Fruit fly (Drosophila melanogaster) whole organism, embryonic: ENCODE results near the gene RPA1.

Experiments used
- B-H2 ChIP-seq: fragments of 200-800 bp; sonication (Bioruptor generic); optimal IDR thresholded peaks from 2 replicates; lab custom pipeline; 2018; ENCODE audit warnings: missing biosample characterization, mild to moderate bottlenecking, missing genetic modification characterization
- Bdp1 ChIP-seq: fragments of 200-800 bp; sonication (Bioruptor generic); optimal IDR thresholded peaks from 3 replicates; lab custom pipeline; 2016; ENCODE audit warnings: missing biosample characterization, missing genetic modification characterization
- BtbVII ChIP-seq: fragments of 200-800 bp; sonication (Bioruptor generic); optimal IDR thresholded peaks from 3 replicates; lab custom pipeline; 2017; ENCODE audit warnings: missing biosample characterization, mild to moderate bottlenecking, missing genetic modification characterization
- Bteb2 ChIP-seq: fragments of 200-800 bp; sonication (Bioruptor generic); optimal IDR thresholded peaks from 2 replicates; lab custom pipeline; 2016; ENCODE audit warnings: missing biosample characterization, missing genetic modification characterization
- CG10209 ChIP-seq: fragments of 200-800 bp; sonication (Bioruptor generic); optimal IDR thresholded peaks from 3 replicates; lab custom pipeline; 2017; ENCODE audit warnings: missing biosample characterization, mild to moderate bottlenecking, missing genetic modification characterization, missing genetic modification reagents
- CG10267 ChIP-seq: fragments of 200-800 bp; sonication (Bioruptor generic); optimal IDR thresholded peaks from 2 replicates; lab custom pipeline; 2018; ENCODE audit warnings: missing biosample characterization, mild to moderate bottlenecking, missing genetic modification characterization, moderate library complexity
- CG10321 ChIP-seq: fragments of 200-800 bp; sonication (Bioruptor generic); IDR thresholded peaks from 2 replicates; pipeline ENCODE4 v1.3.6; 2022; ENCODE audit warnings: missing biosample characterization, missing genetic modification characterization
- CG10565 ChIP-seq: fragments of 200-800 bp; sonication (Bioruptor generic); optimal IDR thresholded peaks from 3 replicates; lab custom pipeline; 2016; ENCODE audit warnings: missing biosample characterization, mild to moderate bottlenecking, missing genetic modification characterization
- CG15269 ChIP-seq: fragments of 200-800 bp; sonication (Bioruptor generic); optimal IDR thresholded peaks from 2 replicates; lab custom pipeline; 2018; ENCODE audit warnings: missing biosample characterization, mild to moderate bottlenecking, missing genetic modification characterization, moderate library complexity
- CG17359 ChIP-seq: fragments of 200-800 bp; sonication (Bioruptor generic); optimal IDR thresholded peaks from 3 replicates; lab custom pipeline; 2018; ENCODE audit warnings: missing biosample characterization, mild to moderate bottlenecking, missing genetic modification characterization, moderate library complexity
- CG17385 ChIP-seq: fragments of 200-800 bp; sonication (Bioruptor generic); optimal IDR thresholded peaks from 3 replicates; lab custom pipeline; 2018; ENCODE audit warnings: missing biosample characterization, mild to moderate bottlenecking, missing genetic modification characterization
- CG1792 ChIP-seq: fragments of 200-800 bp; sonication (Bioruptor generic); optimal IDR thresholded peaks from 2 replicates; lab custom pipeline; 2016; ENCODE audit warnings: missing biosample characterization, missing genetic modification characterization
- CG1832 ChIP-seq: fragments of 200-800 bp; sonication (Bioruptor generic); optimal IDR thresholded peaks from 2 replicates; lab custom pipeline; 2017; ENCODE audit warnings: missing biosample characterization, mild to moderate bottlenecking, missing genetic modification characterization, inconsistent platforms
- CG18619 ChIP-seq: fragments of 200-800 bp; sonication (Bioruptor generic); optimal IDR thresholded peaks from 3 replicates; lab custom pipeline; 2017; ENCODE audit warnings: missing biosample characterization, mild to moderate bottlenecking, missing genetic modification characterization
- CG3065 ChIP-seq: fragments of 200-800 bp; sonication (Bioruptor generic); optimal IDR thresholded peaks from 2 replicates; lab custom pipeline; 2016; ENCODE audit warnings: missing biosample characterization, missing genetic modification characterization
- CG3726 ChIP-seq: fragments of 200-800 bp; sonication (Bioruptor generic); IDR thresholded peaks from 3 replicates; pipeline ENCODE4, ENCODE4 v1.3.6; 2022; ENCODE audit warnings: missing biosample characterization, missing genetic modification characterization
- CG4730 ChIP-seq: fragments of 200-800 bp; sonication (Bioruptor generic); IDR thresholded peaks from 2 replicates; pipeline ENCODE4 v1.3.6; 2022; ENCODE audit warnings: missing biosample characterization, missing genetic modification characterization
- CG7372 ChIP-seq: fragments of 200-800 bp; sonication (Bioruptor generic); IDR thresholded peaks from 2 replicates; pipeline ENCODE4 v1.3.6; 2022; ENCODE audit warnings: missing biosample characterization, missing genetic modification characterization
- CG8765 ChIP-seq: fragments of 200-800 bp; sonication (Bioruptor generic); IDR thresholded peaks from 2 replicates; pipeline ENCODE4 v1.3.6; 2022; ENCODE audit warnings: missing biosample characterization, missing genetic modification characterization
- CG9797 ChIP-seq: fragments of 200-800 bp; sonication (Bioruptor generic); optimal IDR thresholded peaks from 3 replicates; lab custom pipeline; 2018; ENCODE audit warnings: missing biosample characterization, mild to moderate bottlenecking, missing genetic modification characterization
- Ets65A ChIP-seq: fragments of 200-800 bp; sonication (Bioruptor generic); peaks from one replicate; lab custom pipeline; 2016; ENCODE audit warnings: missing biosample characterization, missing genetic modification characterization
- Fer1 ChIP-seq: fragments of 200-800 bp; sonication (Bioruptor generic); optimal IDR thresholded peaks from 2 replicates; lab custom pipeline; 2017; ENCODE audit warnings: missing biosample characterization, mild to moderate bottlenecking, missing genetic modification characterization
- Gsc ChIP-seq: fragments of 200-800 bp; sonication (Bioruptor generic); IDR thresholded peaks from 2 replicates; pipeline ENCODE4 v1.3.6; 2022; ENCODE audit warnings: missing biosample characterization, missing genetic modification characterization
- Hr39 ChIP-seq: fragments of >200 bp; optimal IDR thresholded peaks from 2 replicates; lab custom pipeline; 2017
- Kr ChIP-seq: fragments of 200-800 bp; sonication (Bioruptor generic); optimal IDR thresholded peaks from 2 replicates; lab custom pipeline; 2017; ENCODE audit warnings: missing biosample characterization, mild to moderate bottlenecking, missing genetic modification characterization
- Mrtf ChIP-seq: fragments of 200-800 bp; sonication (Bioruptor generic); IDR thresholded peaks from 3 replicates; pipeline ENCODE4 v1.3.6; 2022; ENCODE audit warnings: missing biosample characterization, missing genetic modification characterization
- Oli ChIP-seq: fragments of 200-800 bp; sonication (Bioruptor generic); optimal IDR thresholded peaks from 2 replicates; lab custom pipeline; 2018; ENCODE audit warnings: missing biosample characterization, mild to moderate bottlenecking, missing genetic modification characterization, moderate library complexity
- Pdp1 ChIP-seq, 2 experiments: fragments of 200-800 bp; sonication (Bioruptor generic); optimal IDR thresholded peaks; 3 replicates each; lab custom pipeline; 2016; ENCODE audit warnings: missing biosample characterization in 2 of 2, missing genetic modification characterization in 2 of 2, mild to moderate bottlenecking in 1 of 2, moderate library complexity in 1 of 2
- Ptx1 ChIP-seq: fragments of 200-800 bp; sonication (Bioruptor generic); IDR thresholded peaks from 2 replicates; pipeline ENCODE4 v1.3.6; 2022; ENCODE audit warnings: missing biosample characterization, missing genetic modification characterization
- Rx ChIP-seq: fragments of 200-800 bp; sonication (Bioruptor generic); IDR thresholded peaks from 2 replicates; pipeline ENCODE4 v1.3.6; 2022; ENCODE audit warnings: missing biosample characterization, missing genetic modification characterization
- Side ChIP-seq: fragments of 200-800 bp; sonication (Bioruptor generic); optimal IDR thresholded peaks from 2 replicates; lab custom pipeline; 2016; ENCODE audit warnings: missing biosample characterization, missing genetic modification characterization
- Sin3A ChIP-seq: fragments of >200 bp; optimal IDR thresholded peaks from 2 replicates; lab custom pipeline; 2018
- Six4 ChIP-seq: fragments of 200-800 bp; sonication (Bioruptor generic); optimal IDR thresholded peaks from 2 replicates; lab custom pipeline; 2016; ENCODE audit warnings: missing biosample characterization, missing genetic modification characterization
- Spps ChIP-seq: fragments of 200-800 bp; sonication (Bioruptor generic); optimal IDR thresholded peaks from 2 replicates; lab custom pipeline; 2018; ENCODE audit warnings: missing biosample characterization, mild to moderate bottlenecking, missing genetic modification characterization
- abd-A ChIP-seq: fragments of 200-800 bp; sonication (Bioruptor generic); optimal IDR thresholded peaks from 3 replicates; lab custom pipeline; 2019; ENCODE audit warnings: missing biosample characterization, mild to moderate bottlenecking, missing genetic modification characterization, moderate library complexity
- cas ChIP-seq: fragments of 200-800 bp; sonication (Bioruptor generic); IDR thresholded peaks from 2 replicates; pipeline ENCODE4 v1.3.6; 2022; ENCODE audit warnings: missing biosample characterization, missing genetic modification characterization
- chif ChIP-seq, 2 experiments: fragments of 200-800 bp; sonication (Bioruptor generic); optimal IDR thresholded peaks; 3 replicates each; lab custom pipeline; 2016; ENCODE audit warnings: missing biosample characterization in 2 of 2, missing genetic modification characterization in 2 of 2
- corto ChIP-seq: fragments of 200-800 bp; sonication (Bioruptor generic); optimal IDR thresholded peaks from 2 replicates; lab custom pipeline; 2016; ENCODE audit warnings: missing biosample characterization, mild to moderate bottlenecking, missing genetic modification characterization, moderate library complexity
- dati ChIP-seq: fragments of 200-800 bp; sonication (Bioruptor generic); IDR thresholded peaks from 2 replicates; pipeline ENCODE4 v1.3.6; 2022; ENCODE audit warnings: missing biosample characterization, missing genetic modification characterization
- fd102C ChIP-seq: fragments of 200-800 bp; sonication (Bioruptor generic); optimal IDR thresholded peaks from 2 replicates; lab custom pipeline; 2018; ENCODE audit warnings: missing biosample characterization, mild to moderate bottlenecking, missing genetic modification characterization, moderate library complexity
- gcm ChIP-seq: fragments of 200-800 bp; sonication (Bioruptor generic); optimal IDR thresholded peaks from 2 replicates; lab custom pipeline; 2019; ENCODE audit warnings: missing biosample characterization, mild to moderate bottlenecking, missing genetic modification characterization, moderate library complexity
- gsb-n ChIP-seq: fragments of 200-800 bp; sonication (Bioruptor generic); optimal IDR thresholded peaks from 3 replicates; lab custom pipeline; 2018; ENCODE audit warnings: missing biosample characterization, mild to moderate bottlenecking, missing genetic modification characterization
- inv ChIP-seq: fragments of 200-800 bp; sonication (Bioruptor generic); IDR thresholded peaks from 2 replicates; pipeline ENCODE4 v1.3.6; 2022; ENCODE audit warnings: missing biosample characterization, missing genetic modification characterization; ENCODE audit not compliant: partially characterized antibody
- rib ChIP-seq: fragments of 200-800 bp; sonication (Bioruptor generic); IDR thresholded peaks from 2 replicates; pipeline ENCODE4 v1.3.6; 2022; ENCODE audit warnings: missing biosample characterization, missing genetic modification characterization
- scrt ChIP-seq: fragments of 200-800 bp; sonication (Bioruptor generic); optimal IDR thresholded peaks from 2 replicates; lab custom pipeline; 2018; ENCODE audit warnings: missing biosample characterization, mild to moderate bottlenecking, missing genetic modification characterization, moderate library complexity
- sisA ChIP-seq: fragments of 200-800 bp; sonication (Bioruptor generic); IDR thresholded peaks from 2 replicates; pipeline ENCODE4 v1.3.6; 2022; ENCODE audit warnings: missing biosample characterization, missing genetic modification characterization
- so ChIP-seq: fragments of 200-800 bp; sonication (Bioruptor generic); IDR thresholded peaks from 3 replicates; pipeline ENCODE4 v1.3.6; 2022; ENCODE audit warnings: missing biosample characterization, missing genetic modification characterization
- trh ChIP-seq: fragments of 200-800 bp; sonication (Bioruptor generic); optimal IDR thresholded peaks from 2 replicates; lab custom pipeline; 2016; ENCODE audit warnings: missing biosample characterization, missing genetic modification characterization
- tup ChIP-seq: fragments of 200-800 bp; sonication (Bioruptor generic); optimal IDR thresholded peaks from 2 replicates; lab custom pipeline; 2016; ENCODE audit warnings: missing biosample characterization, mild to moderate bottlenecking, missing genetic modification characterization, moderate library complexity
- vfl ChIP-seq: fragments of 200-800 bp; sonication (Bioruptor generic); optimal IDR thresholded peaks from 2 replicates; lab custom pipeline; 2016; ENCODE audit warnings: missing biosample characterization, missing genetic modification characterization

Gene RPA1

DNA sequence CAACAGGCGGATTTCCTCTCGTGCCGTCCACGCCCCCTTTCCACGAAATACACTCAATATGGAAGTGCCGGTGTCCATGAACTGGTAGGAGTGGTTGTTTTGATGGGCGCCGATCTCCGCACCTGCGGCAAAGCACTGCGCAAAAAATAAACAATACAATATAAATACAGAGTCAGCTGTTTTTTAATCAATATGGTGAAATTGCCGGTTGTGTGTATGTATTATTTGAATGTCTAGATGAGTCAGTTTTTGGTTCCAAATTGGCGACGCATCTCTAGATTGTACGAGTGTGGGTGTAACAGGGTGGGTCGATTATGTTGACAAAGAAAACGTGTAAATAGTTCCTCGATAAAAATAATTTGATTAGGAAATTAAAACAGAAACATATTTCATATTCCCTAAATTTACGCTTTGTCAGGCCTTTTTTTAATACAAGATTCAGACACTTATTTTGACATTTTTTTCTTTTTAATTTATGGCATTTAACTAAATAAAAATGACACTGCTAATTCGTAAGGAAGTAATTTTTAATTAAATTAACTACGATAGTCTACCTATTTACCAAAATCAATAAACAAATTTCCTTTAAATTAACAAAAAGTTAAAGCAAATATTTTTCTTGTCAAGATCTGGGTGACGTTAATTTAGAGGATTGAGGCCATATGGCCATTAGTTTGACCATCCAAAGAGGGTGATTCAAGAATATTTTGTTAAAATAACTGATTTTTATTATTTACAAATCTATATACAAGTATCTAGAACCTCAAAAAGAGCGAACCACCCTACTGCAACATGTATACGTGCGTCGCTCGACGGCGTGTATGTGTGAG, 24.6 kb downstream of the RPA1 start (continued):
- TF ChIP-seq chif (GFP tag; optimal IDR thresholded peaks at IDR 0.05; lab: Kevin White, UChicago) (peak; percentile 73 to 75), rib (GFP tag; lab: Robert Waterston, UW) (peak; percentile 41; the same call in 1 of the 2 replicates), Fer1 (GFP tag; lab: Kevin White, UChicago) (peak; percentile 84), corto (GFP tag; lab: Kevin White, UChicago) (no peak), gsb-n (tag; lab: Kevin White, UChicago) (peak; percentile 76), cas (GFP tag; lab: Robert Waterston, UW) (no peak), sisA (GFP tag; lab: Robert Waterston, UW) (peak; percentile 32), CG17359 (tag; lab: Kevin White, UChicago) (peak; percentile 87), scrt (GFP tag; lab: Kevin White, UChicago) (peak; percentile 79), CG1792 (GFP tag; lab: Kevin White, UChicago) (no peak), dati (GFP tag; lab: Robert Waterston, UW) (peak; percentile 58), inv (GFP tag; lab: Robert Waterston, UW) (no peak), CG7372 (GFP tag; lab: Robert Waterston, UW) (peak; percentile 69), Bdp1 (GFP tag; lab: Kevin White, UChicago) (peak; percentile 59), CG9797 (GFP tag; lab: Kevin White, UChicago) (no peak), BtbVII (peak; percentile 94), CG1832 (no peak), Pdp1 (GFP tag; optimal IDR thresholded peaks at IDR 0.05; lab: Kevin White, UChicago) (peak; percentile 62 to 77), Ptx1 (GFP tag; lab: Robert Waterston, UW) (peak; percentile 75), CG8765 (GFP tag; lab: Robert Waterston, UW) (peak; percentile 49; the same call in 1 of the 2 replicates), Gsc (GFP tag; lab: Robert Waterston, UW) (no peak), Rx (GFP tag; lab: Robert Waterston, UW) (peak; percentile 60), Side (GFP tag; lab: Kevin White, UChicago) (peak; percentile 68), Kr (no peak), Mrtf (GFP tag; lab: Robert Waterston, UW) (peak; percentile 51; the same call in 1 of the 3 replicates), abd-A (tag; lab: Kevin White, UChicago) (no peak), CG4730 (GFP tag; lab: Robert Waterston, UW) (peak; percentile 32; the same call in 1 of the 2 replicates), Sin3A (lab: Kevin White, UChicago) (no peak), CG17385 (GFP tag; lab: Kevin White, UChicago) (peak; percentile 92), trh (GFP tag; lab: Kevin White, UChicago) (peak; percentile 54), so (GFP tag; lab: Robert Waterston, UW) (peak; percentile 80), Ets65A (GFP tag; lab: Kevin White, UChicago) (peak; percentile 78), Spps (tag; lab: Kevin White, UChicago) (peak; percentile 64), CG18619 (GFP tag; lab: Kevin White, UChicago) (peak; percentile 95), CG3726 (GFP tag; lab: Robert Waterston, UW) (peak; percentile 62; the same call in 1 of the 3 replicates), CG15269 (tag; lab: Kevin White, UChicago) (peak; percentile 93), gcm (GFP tag; lab: Kevin White, UChicago) (peak; percentile 89), vfl (GFP tag; lab: Kevin White, UChicago) (peak; percentile 54), CG3065 (GFP tag; lab: Kevin White, UChicago) (no peak), Six4 (peak; percentile 67), Hr39 (no peak), B-H2 (GFP tag; lab: Kevin White, UChicago) (peak; percentile 89), fd102C (GFP tag; lab: Kevin White, UChicago) (no peak), tup (GFP tag; lab: Kevin White, UChicago) (peak; percentile 50), CG10565 (GFP tag; lab: Kevin White, UChicago) (peak; percentile 23), Bteb2 (GFP tag; lab: Kevin White, UChicago) (peak; percentile 84), CG10209 (GFP tag; lab: Kevin White, UChicago) (peak; percentile 92), Oli (tag; lab: Kevin White, UChicago) (peak; percentile 94), CG10321 (GFP tag; lab: Robert Waterston, UW) (no peak), CG10267 (tag; lab: Kevin White, UChicago) (peak; percentile 85)
